Worm (Caenorhabditis elegans) whole organism, L1 larva: ENCODE results near the gene eat-6.

Experiments
- C04F5.9 ChIP-seq: sonication (generic microtip); optimal IDR thresholded peaks from 2 replicates; lab custom pipeline; 2016; ENCODE audit warnings: missing genetic modification characterization, missing compliant biosample characterization
- C16A3.4 ChIP-seq: fragments of 150-350 bp; optimal IDR thresholded peaks from 2 replicates; lab custom pipeline; 2014; ENCODE audit warnings: missing biosample characterization, missing genetic modification characterization
- C34B4.2 ChIP-seq: sonication (generic microtip); optimal IDR thresholded peaks from 2 replicates; lab custom pipeline; 2017; ENCODE audit warnings: mild to moderate bottlenecking, missing genetic modification characterization, missing compliant biosample characterization
- F16B12.6 ChIP-seq: fragments of 150-350 bp; optimal IDR thresholded peaks from 2 replicates; lab custom pipeline; 2014; ENCODE audit warnings: missing biosample characterization, missing genetic modification characterization
- aha-1 ChIP-seq: fragments of 150-350 bp; optimal IDR thresholded peaks from 2 replicates; lab custom pipeline; 2014; ENCODE audit warnings: missing biosample characterization, missing genetic modification characterization
- alr-1 ChIP-seq: fragments of 200-800 bp; sonication (Bioruptor generic); optimal IDR thresholded peaks from 2 replicates; lab custom pipeline; 2018; ENCODE audit warnings: borderline replicate concordance, mild to moderate bottlenecking, missing genetic modification characterization, missing compliant biosample characterization
- aly-2 ChIP-seq: fragments of 150-350 bp; optimal IDR thresholded peaks from 2 replicates; lab custom pipeline; 2014; ENCODE audit warnings: missing biosample characterization, missing genetic modification characterization
- blmp-1 ChIP-seq: fragments of 150-350 bp; optimal IDR thresholded peaks from 2 replicates; lab custom pipeline; 2014; ENCODE audit warnings: missing biosample characterization, missing genetic modification characterization
- ceh-82 ChIP-seq, 3 experiments: fragments of 150-350 bp in 1 of 3; sonication (generic microtip) in 2 of 3; optimal IDR thresholded peaks; 2 replicates each; lab custom pipeline; 2014 to 2017; ENCODE audit warnings: missing biosample characterization in 3 of 3, missing genetic modification characterization in 3 of 3
- ceh-88 ChIP-seq: fragments of 200-800 bp; sonication (Bioruptor generic); IDR thresholded peaks from 2 replicates; pipeline ENCODE4 v1.3.6; 2022; ENCODE audit warnings: missing genetic modification characterization, missing compliant biosample characterization
- dpl-1 ChIP-seq, 3 experiments: fragments of 150-350 bp in 2 of 3; sonication (generic microtip) in 1 of 3; optimal IDR thresholded peaks; 2 replicates each; lab custom pipeline; 2014 to 2017; ENCODE audit warnings: missing biosample characterization in 3 of 3, missing genetic modification characterization in 3 of 3, missing genetic modification reagents in 3 of 3
- dsc-1 ChIP-seq: sonication (generic microtip); optimal IDR thresholded peaks from 2 replicates; lab custom pipeline; 2016; ENCODE audit warnings: mild to moderate bottlenecking, missing genetic modification characterization, missing compliant biosample characterization
- efl-1 ChIP-seq, 4 experiments: fragments of 150-350 bp; optimal IDR thresholded peaks in 3 of 4; peaks in 1 of 4; 1 replicate in 1 of 4; 2 replicates in 3 of 4; lab custom pipeline; 2014; ENCODE audit warnings: missing biosample characterization in 2 of 4, missing genetic modification characterization in 2 of 4, missing genetic modification reagents in 2 of 4
- efl-3 ChIP-seq: fragments of 200-800 bp; sonication (Bioruptor generic); optimal IDR thresholded peaks from 2 replicates; lab custom pipeline; 2018; ENCODE audit warnings: mild to moderate bottlenecking, missing genetic modification characterization, missing compliant biosample characterization
- egl-27 ChIP-seq, 2 experiments: fragments of 150-350 bp in 1 of 2; sonication (generic microtip); optimal IDR thresholded peaks; 3 replicates each; lab custom pipeline; 2017 to 2018; ENCODE audit warnings: missing biosample characterization in 2 of 2, missing genetic modification characterization in 2 of 2, missing genetic modification reagents in 2 of 2
- elt-2 ChIP-seq: sonication (generic microtip); optimal IDR thresholded peaks from 2 replicates; lab custom pipeline; 2016; ENCODE audit warnings: missing genetic modification characterization, mild to moderate bottlenecking, inconsistent platforms, missing compliant biosample characterization, missing genetic modification reagents
- elt-3 ChIP-seq, 6 experiments: fragments of 150-350 bp in 1 of 6; sonication (generic microtip); optimal IDR thresholded peaks; 2 replicates each; lab custom pipeline; 2017 to 2018; ENCODE audit warnings: missing biosample characterization in 6 of 6, missing genetic modification characterization in 6 of 6, inconsistent platforms in 1 of 6
- ets-5 ChIP-seq: fragments of 200-800 bp; sonication (Bioruptor generic); IDR thresholded peaks from 2 replicates; pipeline ENCODE4 v1.3.6; 2022; ENCODE audit warnings: missing genetic modification characterization, missing compliant biosample characterization
- fkh-8 ChIP-seq: sonication (generic microtip); optimal IDR thresholded peaks from 2 replicates; lab custom pipeline; 2016; ENCODE audit warnings: mild to moderate bottlenecking, missing genetic modification characterization, missing compliant biosample characterization
- fos-1 ChIP-seq: fragments of 150-350 bp; optimal IDR thresholded peaks from 2 replicates; lab custom pipeline; 2014; ENCODE audit warnings: missing biosample characterization, missing genetic modification characterization
- grh-1 ChIP-seq: fragments of 200-800 bp; sonication (Bioruptor generic); IDR thresholded peaks from 2 replicates; pipeline ENCODE4 v1.3.6; 2022; ENCODE audit warnings: missing genetic modification reagents, missing genetic modification characterization, missing compliant biosample characterization
- hlh-4 ChIP-seq: sonication (generic microtip); optimal IDR thresholded peaks from 2 replicates; lab custom pipeline; 2016; ENCODE audit warnings: mild to moderate bottlenecking, missing genetic modification characterization, missing compliant biosample characterization
- hpl-2 ChIP-seq: fragments of 150-350 bp; optimal IDR thresholded peaks from 2 replicates; lab custom pipeline; 2014; ENCODE audit warnings: missing biosample characterization, missing genetic modification reagents, missing genetic modification characterization
- irx-1 ChIP-seq: sonication (generic microtip); optimal IDR thresholded peaks from 2 replicates; lab custom pipeline; 2016; ENCODE audit warnings: missing genetic modification characterization, missing compliant biosample characterization
- isw-1 ChIP-seq: fragments of 200-800 bp; sonication (Bioruptor generic); IDR thresholded peaks from 2 replicates; pipeline ENCODE4 v1.3.6; 2022; ENCODE audit warnings: missing genetic modification characterization, missing compliant biosample characterization
- lin-13 ChIP-seq: fragments of 150-350 bp; optimal IDR thresholded peaks from 2 replicates; lab custom pipeline; 2014; ENCODE audit warnings: missing biosample characterization, missing genetic modification reagents, missing genetic modification characterization
- lin-15B ChIP-seq: fragments of 150-350 bp; sonication (generic microtip); optimal IDR thresholded peaks from 3 replicates; lab custom pipeline; 2014; ENCODE audit warnings: missing biosample characterization, missing genetic modification characterization
- lin-35 ChIP-seq, 2 experiments: fragments of 150-350 bp; optimal IDR thresholded peaks; 2 replicates each; lab custom pipeline; 2014; ENCODE audit warnings: missing biosample characterization in 2 of 2, missing genetic modification characterization in 2 of 2, missing genetic modification reagents in 2 of 2
- lsy-2 ChIP-seq, 2 experiments: fragments of 150-350 bp; optimal IDR thresholded peaks; 2 replicates each; lab custom pipeline; 2014; ENCODE audit warnings: missing biosample characterization in 2 of 2, missing genetic modification characterization in 2 of 2
- mdl-1 ChIP-seq, 2 experiments: fragments of 150-350 bp; optimal IDR thresholded peaks; 2 replicates each; lab custom pipeline; 2014 to 2017; ENCODE audit warnings: missing biosample characterization in 2 of 2, missing genetic modification characterization in 2 of 2, inconsistent platforms in 1 of 2
- mep-1 ChIP-seq: fragments of 150-350 bp; optimal IDR thresholded peaks from 2 replicates; lab custom pipeline; 2014; ENCODE audit warnings: missing biosample characterization, missing genetic modification characterization
- nhr-12 ChIP-seq: sonication (generic microtip); optimal IDR thresholded peaks from 2 replicates; lab custom pipeline; 2017; ENCODE audit warnings: missing biosample characterization, missing genetic modification characterization
- nhr-19 ChIP-seq: fragments of 200-800 bp; sonication (Bioruptor generic); conservative IDR thresholded peaks from 2 replicates; pipeline ENCODE4 v1.3.6; 2022; ENCODE audit warnings: missing genetic modification characterization, missing compliant biosample characterization
- nhr-237 ChIP-seq: fragments of 150-350 bp; optimal IDR thresholded peaks from 2 replicates; lab custom pipeline; 2014; ENCODE audit warnings: missing biosample characterization, missing genetic modification characterization
- nhr-28 ChIP-seq: fragments of 150-350 bp; optimal IDR thresholded peaks from 2 replicates; lab custom pipeline; 2014; ENCODE audit warnings: missing biosample characterization, missing genetic modification characterization
- nhr-71 ChIP-seq: sonication (generic microtip); optimal IDR thresholded peaks from 2 replicates; lab custom pipeline; 2016; ENCODE audit warnings: mild to moderate bottlenecking, missing genetic modification characterization, moderate library complexity, missing compliant biosample characterization
- nhr-84 ChIP-seq: sonication (generic microtip); optimal IDR thresholded peaks from 2 replicates; lab custom pipeline; 2017; ENCODE audit warnings: missing biosample characterization, missing genetic modification characterization
- nhr-90 ChIP-seq: sonication (generic microtip); optimal IDR thresholded peaks from 2 replicates; lab custom pipeline; 2016; ENCODE audit warnings: mild to moderate bottlenecking, missing genetic modification characterization, missing compliant biosample characterization; ENCODE audit not compliant: poor library complexity
- pax-3 ChIP-seq: fragments of 200-800 bp; sonication (Bioruptor generic); optimal IDR thresholded peaks from 2 replicates; lab custom pipeline; 2018; ENCODE audit warnings: mild to moderate bottlenecking, missing genetic modification characterization, moderate library complexity, missing compliant biosample characterization
- pqm-1 ChIP-seq: sonication (generic microtip); optimal IDR thresholded peaks from 3 replicates; lab custom pipeline; 2017; ENCODE audit warnings: missing biosample characterization, missing genetic modification characterization
- rnt-1 ChIP-seq: sonication (generic microtip); optimal IDR thresholded peaks from 2 replicates; lab custom pipeline; 2016; ENCODE audit warnings: mild to moderate bottlenecking, missing genetic modification characterization, moderate library complexity, missing compliant biosample characterization
- skn-1 ChIP-seq: fragments of 150-350 bp; optimal IDR thresholded peaks from 2 replicates; lab custom pipeline; 2014; ENCODE audit warnings: missing biosample characterization, missing genetic modification characterization
- snpc-4 ChIP-seq: fragments of 150-350 bp; optimal IDR thresholded peaks from 2 replicates; lab custom pipeline; 2014; ENCODE audit warnings: missing biosample characterization, missing genetic modification characterization
- sptf-1 ChIP-seq: fragments of 150-350 bp; optimal IDR thresholded peaks from 2 replicates; lab custom pipeline; 2014; ENCODE audit warnings: missing biosample characterization, missing genetic modification characterization
- swsn-7 ChIP-seq: sonication (generic microtip); optimal IDR thresholded peaks from 2 replicates; lab custom pipeline; 2016; ENCODE audit warnings: missing genetic modification characterization, missing compliant biosample characterization
- tbx-2 ChIP-seq: sonication (generic microtip); optimal IDR thresholded peaks from 2 replicates; lab custom pipeline; 2016; ENCODE audit warnings: missing genetic modification characterization, missing compliant biosample characterization
- unc-130 ChIP-seq: fragments of 150-350 bp; optimal IDR thresholded peaks from 2 replicates; lab custom pipeline; 2017; ENCODE audit warnings: missing biosample characterization, missing genetic modification characterization, inconsistent platforms
- unc-30 ChIP-seq: sonication (generic microtip); optimal IDR thresholded peaks from 2 replicates; lab custom pipeline; 2017; ENCODE audit warnings: missing biosample characterization, missing genetic modification characterization
- unc-62 ChIP-seq: fragments of 150-350 bp; optimal IDR thresholded peaks from 2 replicates; lab custom pipeline; 2014; ENCODE audit warnings: missing biosample characterization, missing genetic modification reagents, missing genetic modification characterization
- unc-98 ChIP-seq: fragments of 200-800 bp; sonication (Bioruptor generic); IDR thresholded peaks from 2 replicates; pipeline ENCODE4 v1.3.6; 2022; ENCODE audit warnings: missing genetic modification characterization, missing compliant biosample characterization
- zag-1 ChIP-seq: fragments of 150-350 bp; optimal IDR thresholded peaks from 2 replicates; lab custom pipeline; 2014; ENCODE audit warnings: missing biosample characterization, missing genetic modification characterization
- ztf-11 ChIP-seq, 2 experiments: sonication (generic microtip); optimal IDR thresholded peaks; 2 replicates each; lab custom pipeline; 2016 to 2017; ENCODE audit warnings: missing genetic modification characterization in 2 of 2, missing biosample characterization in 1 of 2, missing compliant biosample characterization in 1 of 2

eat-6 gene

DNA sequence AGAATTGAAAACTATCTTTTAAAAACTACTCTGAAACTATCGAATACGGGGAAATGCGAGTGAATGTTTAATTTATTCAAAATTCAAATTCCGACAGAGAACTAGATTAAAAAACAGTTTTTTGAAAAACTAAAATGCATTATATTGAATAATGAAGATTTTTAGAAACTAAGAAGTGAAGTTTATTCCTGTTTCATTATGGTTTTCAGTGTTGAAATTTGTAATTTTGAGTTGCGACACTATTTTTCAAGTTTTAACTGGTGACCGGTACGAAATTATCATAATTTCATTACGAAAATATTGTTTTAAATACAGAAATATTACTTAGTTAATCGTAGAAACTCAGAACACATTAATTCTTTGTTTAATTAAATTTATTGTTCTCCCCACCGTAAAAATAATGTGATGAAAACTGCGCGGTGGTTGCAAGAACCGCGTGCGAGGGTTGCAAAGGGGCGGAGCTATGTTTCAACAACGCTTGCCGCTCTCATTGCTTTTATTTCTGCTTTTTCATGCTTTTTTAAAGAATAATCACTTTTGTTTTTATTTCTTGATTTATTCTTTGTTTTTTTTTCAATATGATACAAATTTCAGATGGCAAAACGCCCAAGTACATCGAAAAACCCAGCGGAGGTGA, 46.4 kb upstream of the eat-6 start, which contains the start of gene him-17 (continued):
- TF ChIP-seq elt-3 (tag; optimal IDR thresholded peaks at IDR 0.05; lab: Kevin White, UChicago) (peak in 1 of 6 experiments; percentile 51), aly-2 (tag; lab: Kevin White, UChicago) (no peak), hpl-2 (GFP tag; lab: Kevin White, UChicago) (no peak), rnt-1 (tag; lab: Kevin White, UChicago) (peak; percentile 63), hlh-4 (no peak), ceh-88 (no peak), ceh-82 (tag; optimal IDR thresholded peaks at IDR 0.05; lab: Kevin White, UChicago) (peak; percentile 9 to 35 (median 30)), grh-1 (GFP tag; lab: Robert Waterston, UW) (no peak), nhr-71 (tag; lab: Kevin White, UChicago) (peak; percentile 70), unc-62 (GFP tag; lab: Kevin White, UChicago) (no peak), irx-1 (tag; lab: Kevin White, UChicago) (no peak), nhr-28 (tag; lab: Kevin White, UChicago) (no peak), zag-1 (tag; lab: Kevin White, UChicago) (no peak), C34B4.2 (tag; lab: Kevin White, UChicago) (no peak), aha-1 (tag; lab: Kevin White, UChicago) (no peak), unc-98 (GFP tag; lab: Robert Waterston, UW) (no peak), fos-1 (tag; lab: Kevin White, UChicago) (no peak), pax-3 (tag; lab: Kevin White, UChicago) (peak; percentile 24), dpl-1 (GFP tag; optimal IDR thresholded peaks at IDR 0.05; lab: Kevin White, UChicago) (peak in 2 of 3 experiments; percentile 33 to 69), elt-2 (tag; lab: Kevin White, UChicago) (peak; percentile 36), nhr-90 (tag; lab: Kevin White, UChicago) (peak; percentile 48), mdl-1 (tag; optimal IDR thresholded peaks at IDR 0.05; lab: Kevin White, UChicago) (no peak), pqm-1 (tag; lab: Kevin White, UChicago) (no peak), swsn-7 (tag; lab: Kevin White, UChicago) (peak; percentile 70), sptf-1 (tag; lab: Kevin White, UChicago) (no peak), lsy-2 (tag; optimal IDR thresholded peaks at IDR 0.05; lab: Kevin White, UChicago) (peak; percentile 33 to 45), mep-1 (tag; lab: Kevin White, UChicago) (no peak), snpc-4 (peak; percentile 61), lin-15B (tag; lab: Kevin White, UChicago) (no peak), blmp-1 (tag; lab: Kevin White, UChicago) (peak; percentile 52), ztf-11 (tag; optimal IDR thresholded peaks at IDR 0.05; lab: Kevin White, UChicago) (peak in 1 of 2 experiments; percentile 42), skn-1 (tag; lab: Kevin White, UChicago) (peak; percentile 55), ets-5 (GFP tag; lab: Robert Waterston, UW) (no peak), C16A3.4 (tag; lab: Kevin White, UChicago) (peak; percentile 50), dsc-1 (peak; percentile 55), unc-30 (tag; lab: Kevin White, UChicago) (no peak), tbx-2 (peak; percentile 61), efl-3 (GFP tag; lab: Kevin White, UChicago) (no peak), fkh-8 (no peak), egl-27 (tag; optimal IDR thresholded peaks at IDR 0.05; lab: Kevin White, UChicago) (no peak), nhr-12 (tag; lab: Kevin White, UChicago) (no peak), isw-1 (GFP tag; lab: Robert Waterston, UW) (peak; percentile 6; the same call in 1 of the 2 replicates), nhr-84 (tag; lab: Kevin White, UChicago) (no peak), nhr-237 (tag; lab: Kevin White, UChicago) (no peak), nhr-19 (GFP tag; lab: Robert Waterston, UW) (peak; percentile 60), alr-1 (tag; lab: Kevin White, UChicago) (no peak), lin-35 (GFP tag; optimal IDR thresholded peaks at IDR 0.05; lab: Kevin White, UChicago) (peak; percentile 9 to 28), F16B12.6 (no peak), lin-13 (GFP tag; lab: Kevin White, UChicago) (peak; percentile 23), C04F5.9 (tag; lab: Kevin White, UChicago) (no peak), efl-1 (optimal IDR thresholded peaks at IDR 0.05; lab: Kevin White, UChicago) (peak; percentile 7 to 50), efl-1 (GFP tag; optimal IDR thresholded peaks at IDR 0.05 in 1 of 2; lab: Kevin White, UChicago) (peak; percentile 33 to 93), unc-130 (tag; lab: Kevin White, UChicago) (peak; percentile 72)
